Fruit fly (Drosophila melanogaster) whole organism, pupa: Measurements from ENCODE around the gene glob1.

ENCODE experiments used
- CG10348 ChIP-seq: fragments of 200-800 bp; sonication (Bioruptor generic); IDR thresholded peaks from 2 replicates; pipeline ENCODE4 v1.3.6; 2022; ENCODE audit warnings: missing biosample characterization, missing genetic modification characterization
- CG13204 ChIP-seq: fragments of 200-800 bp; sonication (Bioruptor generic); optimal IDR thresholded peaks from 2 replicates; lab custom pipeline; 2018; ENCODE audit warnings: missing biosample characterization, mild to moderate bottlenecking, missing genetic modification characterization, moderate library complexity
- CG14655 ChIP-seq: fragments of 200-800 bp; sonication (Bioruptor generic); optimal IDR thresholded peaks from 3 replicates; lab custom pipeline; 2017; ENCODE audit warnings: mild to moderate bottlenecking, missing biosample characterization, missing genetic modification reagents, missing genetic modification characterization
- CG15710 ChIP-seq: fragments of 200-800 bp; sonication (Bioruptor generic); optimal IDR thresholded peaks from 2 replicates; lab custom pipeline; 2018; ENCODE audit warnings: missing biosample characterization, mild to moderate bottlenecking, missing genetic modification characterization, moderate library complexity
- CG32121 ChIP-seq: fragments of 200-800 bp; sonication (Bioruptor generic); IDR thresholded peaks from 2 replicates; pipeline ENCODE4 v1.3.6; 2022; ENCODE audit warnings: missing biosample characterization, missing genetic modification characterization
- CG4496 ChIP-seq: fragments of 200-800 bp; sonication (Bioruptor generic); IDR thresholded peaks from 3 replicates; pipeline ENCODE4 v1.3.6; 2022; ENCODE audit warnings: missing biosample characterization, missing genetic modification characterization
- CG9948 ChIP-seq: fragments of 200-800 bp; sonication (Bioruptor generic); optimal IDR thresholded peaks from 2 replicates; lab custom pipeline; 2018; ENCODE audit warnings: missing biosample characterization, mild to moderate bottlenecking, missing genetic modification characterization, moderate library complexity
- Snoo ChIP-seq: fragments of 200-800 bp; sonication (Bioruptor generic); optimal IDR thresholded peaks from 3 replicates; lab custom pipeline; 2017; ENCODE audit warnings: missing biosample characterization, mild to moderate bottlenecking, missing genetic modification characterization, inconsistent platforms
- gl ChIP-seq: fragments of 200-800 bp; sonication (Bioruptor generic); optimal IDR thresholded peaks from 2 replicates; lab custom pipeline; 2018; ENCODE audit warnings: missing biosample characterization, mild to moderate bottlenecking, missing genetic modification characterization

dm6 chr3R:15928127-15928526, 23.7 kb upstream of the glob1 start:
- TF ChIP-seq CG13204 (GFP tag; lab: Kevin White, UChicago) (no peak), CG10348 (no peak), CG15710 (tag; lab: Kevin White, UChicago) (no peak), gl (tag; lab: Kevin White, UChicago) (no peak), Snoo (no peak), CG9948 (no peak), CG4496 (GFP tag; lab: Robert Waterston, UW) (no peak), CG14655 (GFP tag; lab: Kevin White, UChicago) (no peak), CG32121 (GFP tag; lab: Robert Waterston, UW) (no peak)
